Fruit fly (Drosophila melanogaster) whole organism, embryonic: ENCODE measurements around the gene AMPdeam.

ENCODE experiments used
- Atf3 ChIP-seq: fragments of 200-800 bp; sonication (Bioruptor generic); optimal IDR thresholded peaks from 3 replicates; lab custom pipeline; 2016; ENCODE audit warnings: missing biosample characterization, missing genetic modification characterization
- CG10209 ChIP-seq: fragments of 200-800 bp; sonication (Bioruptor generic); optimal IDR thresholded peaks from 3 replicates; lab custom pipeline; 2017; ENCODE audit warnings: missing biosample characterization, mild to moderate bottlenecking, missing genetic modification characterization, missing genetic modification reagents
- CG1024 ChIP-seq: fragments of 200-800 bp; sonication (Bioruptor generic); IDR thresholded peaks from 2 replicates; pipeline ENCODE4 v1.3.6; 2022; ENCODE audit warnings: missing biosample characterization, missing genetic modification characterization
- CG10543 ChIP-seq: fragments of 200-800 bp; sonication (Bioruptor generic); optimal IDR thresholded peaks from 3 replicates; lab custom pipeline; 2017; ENCODE audit warnings: missing biosample characterization, mild to moderate bottlenecking, missing genetic modification characterization, moderate library complexity
- CG10979 ChIP-seq: fragments of 200-800 bp; sonication (Bioruptor generic); optimal IDR thresholded peaks from 2 replicates; lab custom pipeline; 2018; ENCODE audit warnings: missing biosample characterization, mild to moderate bottlenecking, missing genetic modification characterization, moderate library complexity
- CG11398 ChIP-seq: fragments of 200-800 bp; sonication (Bioruptor generic); optimal IDR thresholded peaks from 2 replicates; lab custom pipeline; 2016; ENCODE audit warnings: missing biosample characterization, missing genetic modification characterization
- CG12104 ChIP-seq: fragments of 200-800 bp; sonication (Bioruptor generic); optimal IDR thresholded peaks from 3 replicates; lab custom pipeline; 2016; ENCODE audit warnings: missing biosample characterization, missing genetic modification characterization
- CG12219 ChIP-seq: fragments of 200-800 bp; sonication (Bioruptor generic); optimal IDR thresholded peaks from 3 replicates; lab custom pipeline; 2018; ENCODE audit warnings: missing biosample characterization, mild to moderate bottlenecking, missing genetic modification characterization
- CG13287 ChIP-seq: fragments of 200-800 bp; sonication (Bioruptor generic); IDR thresholded peaks from 2 replicates; pipeline ENCODE4 v1.3.6; 2022; ENCODE audit warnings: missing biosample characterization, missing genetic modification characterization; ENCODE audit not compliant: partially characterized antibody
- CG13424 ChIP-seq: fragments of 200-800 bp; sonication (Bioruptor generic); optimal IDR thresholded peaks from 2 replicates; lab custom pipeline; 2019; ENCODE audit warnings: missing biosample characterization, mild to moderate bottlenecking, missing genetic modification characterization, moderate library complexity
- CG14710 ChIP-seq: fragments of 200-800 bp; sonication (Bioruptor generic); optimal IDR thresholded peaks from 3 replicates; lab custom pipeline; 2019; ENCODE audit warnings: missing biosample characterization, mild to moderate bottlenecking, missing genetic modification characterization, moderate library complexity
- CG1647 ChIP-seq: fragments of 200-800 bp; sonication (Bioruptor generic); optimal IDR thresholded peaks from 3 replicates; lab custom pipeline; 2016; ENCODE audit warnings: missing biosample characterization, missing genetic modification characterization
- CG1792 ChIP-seq: fragments of 200-800 bp; sonication (Bioruptor generic); optimal IDR thresholded peaks from 2 replicates; lab custom pipeline; 2016; ENCODE audit warnings: missing biosample characterization, missing genetic modification characterization
- CG18011 ChIP-seq: fragments of 200-800 bp; sonication (Bioruptor generic); optimal IDR thresholded peaks from 2 replicates; lab custom pipeline; 2017; ENCODE audit warnings: missing biosample characterization, missing genetic modification characterization, mild to moderate bottlenecking, moderate library complexity, missing genotype
- CG2116 ChIP-seq: fragments of 200-800 bp; sonication (Bioruptor generic); optimal IDR thresholded peaks from 3 replicates; lab custom pipeline; 2018; ENCODE audit warnings: missing biosample characterization, mild to moderate bottlenecking, missing genetic modification characterization
- CG31441 ChIP-seq: fragments of 200-800 bp; sonication (Bioruptor generic); IDR thresholded peaks from 2 replicates; pipeline ENCODE4 v1.3.6; 2022; ENCODE audit warnings: missing biosample characterization, missing genetic modification characterization
- CG33213 ChIP-seq: fragments of 200-800 bp; sonication (Bioruptor generic); optimal IDR thresholded peaks from 3 replicates; lab custom pipeline; 2016; ENCODE audit warnings: missing biosample characterization, missing genetic modification characterization
- CG3726 ChIP-seq: fragments of 200-800 bp; sonication (Bioruptor generic); IDR thresholded peaks from 3 replicates; pipeline ENCODE4, ENCODE4 v1.3.6; 2022; ENCODE audit warnings: missing biosample characterization, missing genetic modification characterization
- CG8765 ChIP-seq: fragments of 200-800 bp; sonication (Bioruptor generic); IDR thresholded peaks from 2 replicates; pipeline ENCODE4 v1.3.6; 2022; ENCODE audit warnings: missing biosample characterization, missing genetic modification characterization
- CG9437 ChIP-seq: fragments of 200-800 bp; sonication (Bioruptor generic); optimal IDR thresholded peaks from 2 replicates; lab custom pipeline; 2018; ENCODE audit warnings: missing biosample characterization, mild to moderate bottlenecking, missing genetic modification characterization
- CTCF ChIP-seq: fragments of 200-800 bp; sonication (Bioruptor generic); optimal IDR thresholded peaks from 2 replicates; lab custom pipeline; 2017; ENCODE audit warnings: missing biosample characterization, mild to moderate bottlenecking, missing genetic modification characterization, moderate library complexity
- Deaf1 ChIP-seq: fragments of 200-800 bp; optimal IDR thresholded peaks from 3 replicates; lab custom pipeline; 2019; ENCODE audit warnings: missing biosample characterization, mild to moderate bottlenecking, missing genetic modification characterization, moderate library complexity
- Dfd ChIP-seq, 2 experiments: fragments of >200 bp; optimal IDR thresholded peaks; 2 replicates each; lab custom pipeline; 2017; ENCODE audit warnings: missing biosample characterization in 2 of 2, missing genetic modification characterization in 2 of 2
- ERR ChIP-seq: fragments of 200-800 bp; sonication (Bioruptor generic); optimal IDR thresholded peaks from 2 replicates; lab custom pipeline; 2016; ENCODE audit warnings: missing biosample characterization, missing genetic modification characterization
- Elba2 ChIP-seq: fragments of 200-800 bp; sonication (Bioruptor generic); optimal IDR thresholded peaks from 3 replicates; lab custom pipeline; 2016; ENCODE audit warnings: missing biosample characterization, missing genetic modification characterization
- Ets97D ChIP-seq: fragments of 200-800 bp; sonication (Bioruptor generic); optimal IDR thresholded peaks from 3 replicates; lab custom pipeline; 2016; ENCODE audit warnings: missing biosample characterization, missing genetic modification characterization
- H15 ChIP-seq: fragments of 200-800 bp; sonication (Bioruptor generic); IDR thresholded peaks from 3 replicates; pipeline ENCODE4 v1.3.6; 2022; ENCODE audit warnings: missing biosample characterization, missing genetic modification characterization
- HLH4C ChIP-seq: fragments of 200-800 bp; sonication (Bioruptor generic); IDR thresholded peaks from 3 replicates; pipeline ENCODE4 v1.3.6; 2022; ENCODE audit warnings: missing biosample characterization, missing genetic modification characterization; ENCODE audit not compliant: partially characterized antibody
- Hmr ChIP-seq: fragments of 200-800 bp; sonication (Bioruptor generic); optimal IDR thresholded peaks from 3 replicates; lab custom pipeline; 2017; ENCODE audit warnings: mild to moderate bottlenecking, missing biosample characterization, missing genetic modification reagents, missing genetic modification characterization
- Hsf ChIP-seq: fragments of 200-800 bp; sonication (Bioruptor generic); optimal IDR thresholded peaks from 3 replicates; lab custom pipeline; 2016; ENCODE audit warnings: missing biosample characterization, missing genetic modification characterization
- Jarid2 ChIP-seq: fragments of 200-800 bp; sonication (Bioruptor generic); optimal IDR thresholded peaks from 3 replicates; lab custom pipeline; 2017; ENCODE audit warnings: mild to moderate bottlenecking, missing biosample characterization, missing genetic modification reagents, missing genetic modification characterization
- Rx ChIP-seq: fragments of 200-800 bp; sonication (Bioruptor generic); IDR thresholded peaks from 2 replicates; pipeline ENCODE4 v1.3.6; 2022; ENCODE audit warnings: missing biosample characterization, missing genetic modification characterization
- Scr ChIP-seq: fragments of 200-800 bp; sonication (Bioruptor generic); IDR thresholded peaks from 2 replicates; pipeline ENCODE4 v1.3.6; 2022; ENCODE audit warnings: missing biosample characterization, missing genetic modification characterization; ENCODE audit not compliant: partially characterized antibody
- Sry-δ ChIP-seq: fragments of 200-800 bp; sonication (Bioruptor generic); optimal IDR thresholded peaks from 2 replicates; lab custom pipeline; 2016; ENCODE audit warnings: missing biosample characterization, missing genetic modification characterization
- Stat92E ChIP-seq, 3 experiments: fragments of >200 bp in 2 of 3; fragments of 200-800 bp in 1 of 3; sonication (Bioruptor generic) in 1 of 3; optimal IDR thresholded peaks; 2 replicates each; lab custom pipeline; 2017 to 2019; ENCODE audit warnings: missing biosample characterization in 3 of 3, missing genetic modification characterization in 3 of 3, mild to moderate bottlenecking in 1 of 3, moderate library complexity in 1 of 3
- Usf ChIP-seq: fragments of 200-800 bp; sonication (Bioruptor generic); optimal IDR thresholded peaks from 2 replicates; lab custom pipeline; 2017; ENCODE audit warnings: missing genotype, missing biosample characterization, missing genetic modification characterization
- Xbp1 ChIP-seq: fragments of 200-800 bp; sonication (Bioruptor generic); optimal IDR thresholded peaks from 3 replicates; lab custom pipeline; 2016; ENCODE audit warnings: missing biosample characterization, mild to moderate bottlenecking, missing genetic modification characterization
- ase ChIP-seq: fragments of 200-800 bp; sonication (Bioruptor generic); IDR thresholded peaks from 3 replicates; pipeline ENCODE4 v1.3.6; 2022; ENCODE audit warnings: missing biosample characterization, missing genetic modification characterization
- bowl ChIP-seq: fragments of 200-800 bp; sonication (Bioruptor generic); IDR thresholded peaks from 2 replicates; pipeline ENCODE4 v1.3.6; 2022; ENCODE audit warnings: missing biosample characterization, missing genetic modification characterization
- btn ChIP-seq: fragments of 200-800 bp; sonication (Bioruptor generic); optimal IDR thresholded peaks from 2 replicates; lab custom pipeline; 2016; ENCODE audit warnings: missing biosample characterization, missing genetic modification characterization
- emc ChIP-seq: fragments of 200-800 bp; sonication (Bioruptor generic); optimal IDR thresholded peaks from 2 replicates; lab custom pipeline; 2016; ENCODE audit warnings: missing biosample characterization, missing genetic modification characterization
- en ChIP-seq: fragments of 200-800 bp; sonication (Bioruptor generic); optimal IDR thresholded peaks from 2 replicates; lab custom pipeline; 2016; ENCODE audit warnings: missing biosample characterization, missing genetic modification characterization
- fu2 ChIP-seq: fragments of 200-800 bp; sonication (Bioruptor generic); optimal IDR thresholded peaks from 2 replicates; lab custom pipeline; 2016; ENCODE audit warnings: missing biosample characterization, missing genetic modification characterization
- h ChIP-seq: fragments of >200 bp; optimal IDR thresholded peaks from 2 replicates; lab custom pipeline; 2017
- nerfin-2 ChIP-seq: fragments of 200-800 bp; sonication (Bioruptor generic); IDR thresholded peaks from 2 replicates; pipeline ENCODE4 v1.3.6; 2022; ENCODE audit warnings: missing biosample characterization, missing genetic modification characterization; ENCODE audit not compliant: partially characterized antibody
- nom ChIP-seq: fragments of 200-800 bp; sonication (Bioruptor generic); optimal IDR thresholded peaks from 2 replicates; lab custom pipeline; 2017; ENCODE audit warnings: missing biosample characterization, missing genetic modification characterization, mild to moderate bottlenecking, moderate library complexity, missing genetic modification reagents
- oc ChIP-seq: fragments of 200-800 bp; sonication (Bioruptor generic); optimal IDR thresholded peaks from 2 replicates; lab custom pipeline; 2018; ENCODE audit warnings: missing biosample characterization, mild to moderate bottlenecking, missing genetic modification characterization, moderate library complexity
- row ChIP-seq: fragments of 200-800 bp; sonication (Bioruptor generic); IDR thresholded peaks from 3 replicates; pipeline ENCODE4 v1.3.6; 2022; ENCODE audit warnings: missing biosample characterization, missing genetic modification characterization
- schlank ChIP-seq: fragments of 200-800 bp; sonication (Bioruptor generic); optimal IDR thresholded peaks from 2 replicates; lab custom pipeline; 2018; ENCODE audit warnings: missing biosample characterization, mild to moderate bottlenecking, missing genetic modification characterization
- sd ChIP-seq: fragments of 200-800 bp; sonication (Bioruptor generic); optimal IDR thresholded peaks from 3 replicates; lab custom pipeline; 2018; ENCODE audit warnings: missing biosample characterization, mild to moderate bottlenecking, missing genetic modification characterization, moderate library complexity
- sisA ChIP-seq: fragments of 200-800 bp; sonication (Bioruptor generic); IDR thresholded peaks from 2 replicates; pipeline ENCODE4 v1.3.6; 2022; ENCODE audit warnings: missing biosample characterization, missing genetic modification characterization
- sr ChIP-seq: fragments of 200-800 bp; sonication (Bioruptor generic); IDR thresholded peaks from 3 replicates; pipeline ENCODE4 v1.3.6; 2022; ENCODE audit warnings: missing biosample characterization, missing genetic modification characterization

AMPdeam gene

dm6 chrX:13783534-13783949 is 62.1 kb downstream of the AMPdeam start, which contains the start of gene inaE (continued):
- TF ChIP-seq Stat92E (GFP tag; optimal IDR thresholded peaks at IDR 0.05; lab: Kevin White, UChicago) (peak in 1 of 3 experiments; percentile 63), CG1792 (no peak), Hmr (GFP tag; lab: Kevin White, UChicago) (no peak), CG10979 (tag; lab: Kevin White, UChicago) (no peak), CG13287 (GFP tag; lab: Robert Waterston, UW) (peak; percentile 69), Usf (GFP tag; lab: Kevin White, UChicago) (no peak), sr (GFP tag; lab: Robert Waterston, UW) (no peak), fu2 (GFP tag; lab: Kevin White, UChicago) (no peak), CG14710 (tag; lab: Kevin White, UChicago) (peak; percentile 88), CG8765 (GFP tag; lab: Robert Waterston, UW) (no peak), Rx (GFP tag; lab: Robert Waterston, UW) (no peak), CG10543 (peak; percentile 8), Ets97D (GFP tag; lab: Kevin White, UChicago) (peak; percentile 64), Sry-δ (GFP tag; lab: Kevin White, UChicago) (peak; percentile 43), Dfd (GFP tag; optimal IDR thresholded peaks at IDR 0.05; lab: Kevin White, UChicago) (no peak), nom (GFP tag; lab: Kevin White, UChicago) (peak; percentile 23), Xbp1 (GFP tag; lab: Kevin White, UChicago) (no peak), CG13424 (tag; lab: Kevin White, UChicago) (no peak), ase (no peak), Deaf1 (tag; lab: Kevin White, UChicago) (peak; percentile 10), nerfin-2 (GFP tag; lab: Robert Waterston, UW) (peak; percentile 73), CTCF (GFP tag; lab: Kevin White, UChicago) (peak; percentile 12), Jarid2 (GFP tag; lab: Kevin White, UChicago) (peak; percentile 86), h (no peak), ERR (GFP tag; lab: Kevin White, UChicago) (no peak), en (GFP tag; lab: Kevin White, UChicago) (no peak), CG1024 (GFP tag; lab: Robert Waterston, UW) (peak; percentile 45; the same call in 1 of the 2 replicates), Elba2 (GFP tag; lab: Kevin White, UChicago) (no peak), Atf3 (GFP tag; lab: Kevin White, UChicago) (no peak), schlank (tag; lab: Kevin White, UChicago) (no peak), HLH4C (GFP tag; lab: Robert Waterston, UW) (peak; percentile 72), CG12104 (no peak), CG18011 (GFP tag; lab: Kevin White, UChicago) (no peak), bowl (no peak), row (GFP tag; lab: Robert Waterston, UW) (peak; percentile 40; the same call in 1 of the 3 replicates), sisA (GFP tag; lab: Robert Waterston, UW) (no peak), btn (GFP tag; lab: Kevin White, UChicago) (no peak), emc (GFP tag; lab: Kevin White, UChicago) (no peak), CG1647 (GFP tag; lab: Kevin White, UChicago) (no peak), CG31441 (GFP tag; lab: Robert Waterston, UW) (peak; percentile 11; the same call in 1 of the 2 replicates), Scr (peak; percentile 41), CG11398 (no peak), Hsf (no peak), CG33213 (GFP tag; lab: Kevin White, UChicago) (no peak), oc (tag; lab: Kevin White, UChicago) (no peak), CG12219 (GFP tag; lab: Kevin White, UChicago) (no peak), CG3726 (no peak), CG9437 (GFP tag; lab: Kevin White, UChicago) (no peak), H15 (no peak), CG2116 (peak; percentile 62), sd (tag; lab: Kevin White, UChicago) (no peak), CG10209 (GFP tag; lab: Kevin White, UChicago) (no peak)
